Worm (Caenorhabditis elegans): Measurements from ENCODE around the gene H20E11.3.

ce11 chrIV:6811808-6812207 is 12.8 kb upstream of the H20E11.3 start, which contains the start of gene ceh-48:
- TF ChIP-seq R02D3.7 (tag; optimal IDR thresholded peaks at IDR 0.05) (no peak), nhr-6 (tag; optimal IDR thresholded peaks at IDR 0.05) (no peak)

All from whole organism, L2 larva.